Worm (Caenorhabditis elegans) whole organism, L4 larva: ENCODE measurements around the gene srh-276.

ENCODE experiments used
- D1046.2 ChIP-seq: fragments of 200-800 bp; sonication (Bioruptor generic); IDR thresholded peaks from 2 replicates; pipeline ENCODE4 v1.3.6; 2022; ENCODE audit warnings: missing genetic modification characterization, missing compliant biosample characterization
- F26F4.8 ChIP-seq: fragments of 200-800 bp; sonication (Bioruptor generic); conservative IDR thresholded peaks from 2 replicates; pipeline ENCODE4 v1.3.6; 2022; ENCODE audit warnings: missing genetic modification characterization, missing compliant biosample characterization
- F37D6.2 ChIP-seq: sonication (generic microtip); optimal IDR thresholded peaks from 2 replicates; lab custom pipeline; 2016; ENCODE audit warnings: mild to moderate bottlenecking, missing genetic modification characterization, missing compliant biosample characterization
- F49E8.2 ChIP-seq: sonication (generic microtip); optimal IDR thresholded peaks from 2 replicates; lab custom pipeline; 2016; ENCODE audit warnings: missing compliant biosample characterization, mild to moderate bottlenecking, missing genetic modification characterization, borderline replicate concordance
- T20F7.1 ChIP-seq: fragments of 200-800 bp; sonication (Bioruptor generic); optimal IDR thresholded peaks from 2 replicates; lab custom pipeline; 2018; ENCODE audit warnings: mild to moderate bottlenecking, missing genetic modification characterization, missing compliant biosample characterization
- T26A8.4 ChIP-seq: fragments of 200-800 bp; sonication (Bioruptor generic); IDR thresholded peaks from 2 replicates; pipeline ENCODE4 v1.3.6; 2022; ENCODE audit warnings: missing genetic modification characterization, missing compliant biosample characterization
- Y105C5A.15 ChIP-seq: fragments of 200-800 bp; sonication (Bioruptor generic); IDR thresholded peaks from 2 replicates; pipeline ENCODE4 v1.3.6; 2022; ENCODE audit warnings: missing genetic modification characterization, missing compliant biosample characterization
- ZK546.5 ChIP-seq, 2 experiments: sonication (generic microtip); optimal IDR thresholded peaks; 2 replicates each; lab custom pipeline; 2017; ENCODE audit warnings: missing biosample characterization in 2 of 2, missing genetic modification characterization in 2 of 2
- aly-2 ChIP-seq: sonication (generic microtip); optimal IDR thresholded peaks from 2 replicates; lab custom pipeline; 2018; ENCODE audit warnings: missing biosample characterization, missing genetic modification characterization
- arid-1 ChIP-seq: fragments of 200-800 bp; sonication (Bioruptor generic); conservative IDR thresholded peaks from 2 replicates; pipeline ENCODE4 v1.3.6; 2022; ENCODE audit warnings: missing genetic modification reagents, missing genetic modification characterization, missing compliant biosample characterization
- ceh-28 ChIP-seq: fragments of 150-350 bp; optimal IDR thresholded peaks from 2 replicates; lab custom pipeline; 2014; ENCODE audit warnings: missing biosample characterization, missing genetic modification reagents, missing genetic modification characterization
- ces-1 ChIP-seq: fragments of 150-350 bp; sonication (generic microtip); optimal IDR thresholded peaks from 4 replicates; lab custom pipeline; 2014; ENCODE audit warnings: missing biosample characterization, missing genetic modification reagents, missing genetic modification characterization
- daf-16 ChIP-seq, 3 experiments: sonication (generic microtip); optimal IDR thresholded peaks; 2 replicates each; lab custom pipeline; 2016 to 2017; ENCODE audit warnings: missing genetic modification characterization in 3 of 3, missing genetic modification reagents in 3 of 3, mild to moderate bottlenecking in 2 of 3, missing compliant biosample characterization in 2 of 3, missing biosample characterization in 1 of 3, moderate library complexity in 1 of 3
- daf-8 ChIP-seq: fragments of 200-800 bp; sonication (Bioruptor generic); IDR thresholded peaks from 2 replicates; pipeline ENCODE4 v1.3.6; 2022; ENCODE audit warnings: missing genetic modification characterization, missing compliant biosample characterization
- dmd-6 ChIP-seq: fragments of 200-800 bp; sonication (Bioruptor generic); IDR thresholded peaks from 2 replicates; pipeline ENCODE4 v1.3.6; 2022; ENCODE audit warnings: missing genetic modification reagents, missing genetic modification characterization, missing compliant biosample characterization
- dmd-8 ChIP-seq: fragments of 200-800 bp; sonication (Bioruptor generic); IDR thresholded peaks from 2 replicates; pipeline ENCODE4 v1.3.6; 2022; ENCODE audit warnings: missing genetic modification characterization, missing compliant biosample characterization
- dmd-9 ChIP-seq: fragments of 200-800 bp; sonication (Bioruptor generic); IDR thresholded peaks from 2 replicates; pipeline ENCODE4 v1.3.6; 2022; ENCODE audit warnings: missing genetic modification reagents, missing genetic modification characterization, missing compliant biosample characterization
- dpl-1 ChIP-seq: fragments of 150-350 bp; optimal IDR thresholded peaks from 2 replicates; lab custom pipeline; 2014; ENCODE audit warnings: missing biosample characterization, missing genetic modification reagents, missing genetic modification characterization
- dve-1 ChIP-seq: sonication (generic microtip); optimal IDR thresholded peaks from 2 replicates; lab custom pipeline; 2017; ENCODE audit warnings: antibody characterized with exemption, mild to moderate bottlenecking, missing genetic modification characterization, missing compliant biosample characterization; ENCODE audit not compliant: insufficient read depth
- gei-8 ChIP-seq: fragments of 200-800 bp; sonication (Bioruptor generic); optimal IDR thresholded peaks from 2 replicates; lab custom pipeline; 2018; ENCODE audit warnings: mild to moderate bottlenecking, missing genetic modification characterization, missing compliant biosample characterization
- hif-1 ChIP-seq, 2 experiments: sonication (generic microtip); optimal IDR thresholded peaks; 2 replicates each; lab custom pipeline; 2016 to 2017; ENCODE audit warnings: missing compliant biosample characterization in 2 of 2, missing genetic modification characterization in 2 of 2, missing genetic modification reagents in 2 of 2, missing genotype in 2 of 2, mild to moderate bottlenecking in 1 of 2
- hlh-30 ChIP-seq: sonication (generic microtip); optimal IDR thresholded peaks from 2 replicates; lab custom pipeline; 2017; ENCODE audit warnings: antibody characterized with exemption, mild to moderate bottlenecking, missing genetic modification characterization, missing compliant biosample characterization; ENCODE audit not compliant: insufficient read depth
- jun-1 ChIP-seq: fragments of 150-350 bp; optimal IDR thresholded peaks from 2 replicates; lab custom pipeline; 2014; ENCODE audit warnings: missing biosample characterization, missing genetic modification reagents, missing genetic modification characterization
- lim-7 ChIP-seq: fragments of 200-800 bp; sonication (Bioruptor generic); IDR thresholded peaks from 2 replicates; pipeline ENCODE4 v1.3.6; 2022; ENCODE audit warnings: missing genetic modification characterization, missing compliant biosample characterization
- lin-13 ChIP-seq: fragments of 150-350 bp; optimal IDR thresholded peaks from 2 replicates; lab custom pipeline; 2014; ENCODE audit warnings: missing biosample characterization, missing genetic modification reagents, missing genetic modification characterization
- lin-38 ChIP-seq: fragments of 200-800 bp; sonication (Bioruptor generic); IDR thresholded peaks from 2 replicates; pipeline ENCODE4 v1.3.6; 2022; ENCODE audit warnings: missing genetic modification reagents, missing genetic modification characterization, missing compliant biosample characterization
- lin-39 ChIP-seq: fragments of 150-350 bp; optimal IDR thresholded peaks from 2 replicates; lab custom pipeline; 2014; ENCODE audit warnings: missing biosample characterization, missing genetic modification reagents, missing genetic modification characterization
- lsy-2 ChIP-seq, 2 experiments: fragments of 150-350 bp in 1 of 2; sonication (generic microtip) in 1 of 2; optimal IDR thresholded peaks; 2 replicates each; lab custom pipeline; 2014 to 2017; ENCODE audit warnings: missing biosample characterization in 2 of 2, missing genetic modification characterization in 2 of 2
- mdt-29 ChIP-seq: fragments of 200-800 bp; sonication (Bioruptor generic); IDR thresholded peaks from 2 replicates; pipeline ENCODE4 v1.3.6; 2022; ENCODE audit warnings: missing genetic modification reagents, missing genetic modification characterization, missing compliant biosample characterization
- nhr-102 ChIP-seq: sonication (generic microtip); optimal IDR thresholded peaks from 2 replicates; lab custom pipeline; 2016; ENCODE audit warnings: mild to moderate bottlenecking, missing genetic modification characterization, moderate library complexity, missing compliant biosample characterization
- nhr-237 ChIP-seq: sonication (generic microtip); optimal IDR thresholded peaks from 2 replicates; lab custom pipeline; 2017; ENCODE audit warnings: missing biosample characterization, missing genetic modification characterization
- nhr-28 ChIP-seq: fragments of 150-350 bp; optimal IDR thresholded peaks from 2 replicates; lab custom pipeline; 2014; ENCODE audit warnings: missing biosample characterization, missing genetic modification characterization
- nhr-41 ChIP-seq: fragments of 200-800 bp; sonication (Bioruptor generic); IDR thresholded peaks from 2 replicates; pipeline ENCODE4 v1.3.6; 2022; ENCODE audit warnings: missing genetic modification reagents, missing genetic modification characterization, missing compliant biosample characterization
- nhr-76 ChIP-seq: fragments of 150-350 bp; optimal IDR thresholded peaks from 2 replicates; lab custom pipeline; 2014; ENCODE audit warnings: missing biosample characterization, missing genetic modification characterization
- nhr-77 ChIP-seq: fragments of 150-350 bp; optimal IDR thresholded peaks from 2 replicates; lab custom pipeline; 2014; ENCODE audit warnings: missing biosample characterization, missing genetic modification characterization
- rbr-2 ChIP-seq: sonication (generic microtip); optimal IDR thresholded peaks from 2 replicates; lab custom pipeline; 2016; ENCODE audit warnings: missing genotype, missing genetic modification characterization, missing compliant biosample characterization
- snpc-1.2 ChIP-seq: fragments of 200-800 bp; sonication (Bioruptor generic); IDR thresholded peaks from 2 replicates; pipeline ENCODE4 v1.3.6; 2022; ENCODE audit warnings: missing genetic modification reagents, missing genetic modification characterization, missing compliant biosample characterization
- snpc-4 ChIP-seq: fragments of 150-350 bp; optimal IDR thresholded peaks from 2 replicates; lab custom pipeline; 2014; ENCODE audit warnings: missing biosample characterization, missing genetic modification characterization
- spr-1 ChIP-seq: sonication (generic microtip); optimal IDR thresholded peaks from 2 replicates; lab custom pipeline; 2016; ENCODE audit warnings: mild to moderate bottlenecking, missing genetic modification characterization, missing compliant biosample characterization
- tra-1 ChIP-seq: fragments of 200-800 bp; sonication (Bioruptor generic); IDR thresholded peaks from 2 replicates; pipeline ENCODE4 v1.3.6; 2022; ENCODE audit warnings: missing genetic modification reagents, missing genetic modification characterization, missing compliant biosample characterization
- unc-62 ChIP-seq, 3 experiments: fragments of 150-350 bp in 1 of 3; sonication (generic microtip); optimal IDR thresholded peaks in 2 of 3; peaks in 1 of 3; 1 replicate in 1 of 3; 2 replicates in 2 of 3; lab custom pipeline; 2014 to 2017; ENCODE audit warnings: missing biosample characterization in 3 of 3, missing genetic modification characterization in 3 of 3, missing genetic modification reagents in 3 of 3, missing genotype in 1 of 3
- vab-7 ChIP-seq: fragments of 200-800 bp; sonication (Bioruptor generic); IDR thresholded peaks from 2 replicates; pipeline ENCODE4 v1.3.6; 2022; ENCODE audit warnings: missing genetic modification reagents, missing genetic modification characterization, missing compliant biosample characterization
- zfp-2 ChIP-seq: sonication (generic microtip); optimal IDR thresholded peaks from 2 replicates; lab custom pipeline; 2016; ENCODE audit warnings: mild to moderate bottlenecking, missing genetic modification characterization, missing compliant biosample characterization
- zip-11 ChIP-seq: fragments of 200-800 bp; sonication (Bioruptor generic); IDR thresholded peaks from 2 replicates; pipeline ENCODE4 v1.3.6; 2022; ENCODE audit warnings: missing genetic modification characterization, missing compliant biosample characterization

srh-276 gene

ce11 chrV:15497731-15498130, 31.4 kb upstream of the srh-276 start (continued):
- TF ChIP-seq nhr-102 (no peak), dmd-8 (GFP tag; lab: Robert Waterston, UW) (peak; percentile 59; the same call in 1 of the 2 replicates), jun-1 (peak; percentile 56), aly-2 (tag; lab: Kevin White, UChicago) (no peak), dmd-9 (no peak), hlh-30 (no peak), ZK546.5 (tag; optimal IDR thresholded peaks at IDR 0.05; lab: Kevin White, UChicago) (no peak), D1046.2 (GFP tag; lab: Robert Waterston, UW) (0 out of 2 replicates have a peak, but pooled peaks have one; percentile 36), daf-8 (GFP tag; lab: Robert Waterston, UW) (no peak), lin-13 (GFP tag; lab: Kevin White, UChicago) (no peak), vab-7 (GFP tag; lab: Robert Waterston, UW) (no peak), nhr-41 (GFP tag; lab: Robert Waterston, UW) (peak; percentile 95), hif-1 (tag; optimal IDR thresholded peaks at IDR 0.05; lab: Kevin White, UChicago) (no peak), snpc-1.2 (GFP tag; lab: Robert Waterston, UW) (no peak), F37D6.2 (tag; lab: Kevin White, UChicago) (no peak), gei-8 (GFP tag; lab: Kevin White, UChicago) (no peak), ces-1 (GFP tag; lab: Kevin White, UChicago) (no peak), lin-38 (GFP tag; lab: Robert Waterston, UW) (no peak), nhr-77 (no peak), ceh-28 (tag; lab: Kevin White, UChicago) (peak; percentile 17), nhr-237 (tag; lab: Kevin White, UChicago) (no peak), daf-16 (GFP tag; optimal IDR thresholded peaks at IDR 0.05; lab: Kevin White, UChicago) (peak in 1 of 2 experiments; percentile 75), daf-16 (tag; optimal IDR thresholded peaks at IDR 0.05; lab: Kevin White, UChicago) (peak; percentile 98), rbr-2 (peak; percentile 7), dve-1 (peak; percentile 90), snpc-4 (tag; lab: Kevin White, UChicago) (no peak), unc-62 (GFP tag; optimal IDR thresholded peaks at IDR 0.05 in 1 of 2; lab: Kevin White, UChicago) (no peak), unc-62 (tag; optimal IDR thresholded peaks at IDR 0.05; lab: Kevin White, UChicago) (no peak), T26A8.4 (GFP tag; lab: Robert Waterston, UW) (peak; percentile 57), nhr-76 (tag; lab: Kevin White, UChicago) (no peak), T20F7.1 (GFP tag; lab: Kevin White, UChicago) (no peak), dpl-1 (GFP tag; lab: Kevin White, UChicago) (peak; percentile 37), zip-11 (no peak), F49E8.2 (tag; lab: Kevin White, UChicago) (no peak), lsy-2 (tag; optimal IDR thresholded peaks at IDR 0.05; lab: Kevin White, UChicago) (no peak), mdt-29 (no peak), spr-1 (no peak), arid-1 (GFP tag; lab: Robert Waterston, UW) (no peak), F26F4.8 (GFP tag; lab: Robert Waterston, UW) (no peak), lim-7 (GFP tag; lab: Robert Waterston, UW) (no peak), nhr-28 (tag; lab: Kevin White, UChicago) (peak; percentile 82), lin-39 (no peak), zfp-2 (tag; lab: Kevin White, UChicago) (no peak), tra-1 (no peak), dmd-6 (GFP tag; lab: Robert Waterston, UW) (no peak; the same call in 1 of the 2 replicates), Y105C5A.15 (GFP tag; lab: Robert Waterston, UW) (no peak)
